Fruit fly (Drosophila melanogaster): ENCODE measurements around the gene CG9302.
A peak's percentile ranks its signal among the peaks of the same experiment; 100 is the strongest.

CG9302 gene

DNA sequence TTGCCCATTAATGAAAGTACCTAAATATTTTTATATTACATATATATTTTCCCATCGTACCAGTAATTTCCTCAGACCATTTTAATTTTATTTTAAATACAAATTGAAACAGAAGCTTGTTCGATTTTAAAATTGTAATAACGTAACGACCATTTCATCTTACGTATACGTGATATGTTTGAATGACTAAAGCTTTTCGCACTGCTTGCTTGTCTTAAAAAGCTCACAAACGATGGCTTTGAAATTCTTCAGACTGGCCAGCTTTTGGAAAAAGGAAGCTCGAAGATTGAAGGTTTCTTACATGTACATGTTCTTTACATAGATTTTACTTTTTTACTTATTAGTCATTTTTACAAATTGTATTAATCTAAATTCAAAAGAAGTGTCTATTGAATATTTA lies 45.6 kb downstream of the CG9302 start:
- TF ChIP-seq EcR (GFP tag; optimal IDR thresholded peaks at IDR 0.05) (no peak), usp (GFP tag; optimal IDR thresholded peaks at IDR 0.05) (no peak), pan (optimal IDR thresholded peaks at IDR 0.05) (no peak), psq (optimal IDR thresholded peaks at IDR 0.05) (no peak), CG8478 (optimal IDR thresholded peaks at IDR 0.05) (no peak), Dll (optimal IDR thresholded peaks at IDR 0.05) (no peak)

dm6 chr2L:13331868-13332544 lies 46.3 kb downstream of the CG9302 start:
- TF ChIP-seq Dll (optimal IDR thresholded peaks at IDR 0.05) (peak; percentile 62), EcR (GFP tag; optimal IDR thresholded peaks at IDR 0.05) (no peak), pan (optimal IDR thresholded peaks at IDR 0.05) (no peak)

- TF ChIP-seq pan (optimal IDR thresholded peaks at IDR 0.05) (no peak), psq (optimal IDR thresholded peaks at IDR 0.05) (no peak), Dll (optimal IDR thresholded peaks at IDR 0.05) (no peak), EcR (GFP tag; optimal IDR thresholded peaks at IDR 0.05) (no peak), usp (GFP tag; optimal IDR thresholded peaks at IDR 0.05) (no peak)
These were observed 47.3 kb downstream of the CG9302 start, which contains the start of gene hbt for dm6 chr2L:13331021-13331420. Gene hbt, minus strand, starts transcription at chr2L:13331121.
